Worm (Caenorhabditis elegans) whole organism, L3 larva: Measurements from ENCODE around the gene lido-10.

Source experiments
- ama-1 ChIP-seq: fragments of 150-350 bp; optimal IDR thresholded peaks from 2 replicates; lab custom pipeline; 2018
- egl-27 ChIP-seq: sonication (generic microtip); optimal IDR thresholded peaks from 4 replicates; lab custom pipeline; 2017; ENCODE audit warnings: missing biosample characterization, missing genetic modification reagents, missing genetic modification characterization
- elt-2 ChIP-seq: sonication (generic microtip); optimal IDR thresholded peaks from 2 replicates; lab custom pipeline; 2016; ENCODE audit warnings: missing genetic modification reagents, mild to moderate bottlenecking, missing genetic modification characterization, missing compliant biosample characterization
- unc-39 ChIP-seq: sonication (generic microtip); optimal IDR thresholded peaks from 4 replicates; lab custom pipeline; 2017; ENCODE audit warnings: missing biosample characterization, missing genetic modification characterization

ce11 chrII:3045422-3045821, 43.1 kb downstream of the lido-10 start:
- no peak for TF ChIP-seq unc-39 (tag; lab: Kevin White, UChicago)
- TF ChIP-seq egl-27 (tag; lab: Kevin White, UChicago) = no peak
- TF ChIP-seq elt-2 = no peak
- no peak for TF ChIP-seq ama-1 (lab: Kevin White, UChicago)
